Worm (Caenorhabditis elegans): ENCODE results near the gene ttc-17.

ce11 chrV:8983604-8984003, 26.8 kb downstream of the ttc-17 start, which contains the start of gene str-86:
- TF ChIP-seq ama-1 (optimal IDR thresholded peaks at IDR 0.05) (no peak), tbx-37 (GFP tag; conservative IDR thresholded peaks at IDR 0.05) (no peak)
